Fruit fly (Drosophila melanogaster) whole organism, embryonic: ENCODE measurements around the gene CG17359.

Source experiments
- ATbp ChIP-seq: fragments of 200-800 bp; sonication (Bioruptor generic); optimal IDR thresholded peaks from 2 replicates; lab custom pipeline; 2017; ENCODE audit warnings: missing biosample characterization, mild to moderate bottlenecking, missing genetic modification characterization, missing genetic modification reagents
- CG10431 ChIP-seq: fragments of 200-800 bp; sonication (Bioruptor generic); optimal IDR thresholded peaks from 3 replicates; lab custom pipeline; 2018; ENCODE audit warnings: missing biosample characterization, mild to moderate bottlenecking, missing genetic modification characterization
- CG14441 ChIP-seq: fragments of 200-800 bp; sonication (Bioruptor generic); IDR thresholded peaks from 2 replicates; pipeline ENCODE4 v1.3.6; 2022; ENCODE audit warnings: missing biosample characterization, missing genetic modification characterization
- CG15011 ChIP-seq: fragments of 200-800 bp; sonication (Bioruptor generic); optimal IDR thresholded peaks from 3 replicates; lab custom pipeline; 2018; ENCODE audit warnings: missing biosample characterization, mild to moderate bottlenecking, missing genetic modification characterization
- CG1602 ChIP-seq: fragments of 200-800 bp; sonication (Bioruptor generic); optimal IDR thresholded peaks from 3 replicates; lab custom pipeline; 2016; ENCODE audit warnings: missing biosample characterization, missing genetic modification characterization
- CG17328 ChIP-seq: fragments of 200-800 bp; sonication (Bioruptor generic); IDR thresholded peaks from 2 replicates; pipeline ENCODE4 v1.3.6; 2022; ENCODE audit warnings: missing biosample characterization, missing genetic modification characterization
- CG17385 ChIP-seq: fragments of 200-800 bp; sonication (Bioruptor generic); optimal IDR thresholded peaks from 3 replicates; lab custom pipeline; 2018; ENCODE audit warnings: missing biosample characterization, mild to moderate bottlenecking, missing genetic modification characterization
- CG17568 ChIP-seq: fragments of 200-800 bp; sonication (Bioruptor generic); optimal IDR thresholded peaks from 2 replicates; lab custom pipeline; 2018; ENCODE audit warnings: missing biosample characterization, mild to moderate bottlenecking, missing genetic modification characterization, moderate library complexity
- CG17612 ChIP-seq: fragments of 200-800 bp; sonication (Bioruptor generic); IDR thresholded peaks from 2 replicates; pipeline ENCODE4 v1.3.6; 2022; ENCODE audit warnings: missing biosample characterization, missing genetic modification characterization
- CG2129 ChIP-seq: fragments of 200-800 bp; sonication (Bioruptor generic); IDR thresholded peaks from 2 replicates; pipeline ENCODE4 v1.3.6; 2022; ENCODE audit warnings: missing biosample characterization, missing genetic modification characterization; ENCODE audit not compliant: partially characterized antibody
- CG2875 ChIP-seq: fragments of 200-800 bp; sonication (Bioruptor generic); optimal IDR thresholded peaks from 2 replicates; lab custom pipeline; 2017; ENCODE audit warnings: missing biosample characterization, mild to moderate bottlenecking, missing genetic modification characterization, missing genetic modification reagents
- CG30431 ChIP-seq: fragments of 200-800 bp; sonication (Bioruptor generic); optimal IDR thresholded peaks from 2 replicates; lab custom pipeline; 2017; ENCODE audit warnings: missing biosample characterization, missing genetic modification characterization
- CG3281 ChIP-seq: fragments of 200-800 bp; sonication (Bioruptor generic); optimal IDR thresholded peaks from 3 replicates; lab custom pipeline; 2017; ENCODE audit warnings: missing biosample characterization, mild to moderate bottlenecking, missing genetic modification characterization
- CG3726 ChIP-seq: fragments of 200-800 bp; sonication (Bioruptor generic); IDR thresholded peaks from 3 replicates; pipeline ENCODE4, ENCODE4 v1.3.6; 2022; ENCODE audit warnings: missing biosample characterization, missing genetic modification characterization
- CG6813 ChIP-seq: fragments of 200-800 bp; sonication (Bioruptor generic); optimal IDR thresholded peaks from 2 replicates; lab custom pipeline; 2017; ENCODE audit warnings: missing biosample characterization, missing genetic modification characterization, mild to moderate bottlenecking, moderate library complexity, missing genetic modification reagents
- CG8290 ChIP-seq, 3 experiments: fragments of 200-800 bp; sonication (Bioruptor generic); optimal IDR thresholded peaks; 2 replicates each; lab custom pipeline; 2016 to 2019; ENCODE audit warnings: missing biosample characterization in 3 of 3, missing genetic modification characterization in 3 of 3, mild to moderate bottlenecking in 2 of 3, moderate library complexity in 1 of 3
- CG8359 ChIP-seq: fragments of 200-800 bp; sonication (Bioruptor generic); optimal IDR thresholded peaks from 2 replicates; lab custom pipeline; 2017; ENCODE audit warnings: missing biosample characterization, mild to moderate bottlenecking, missing genetic modification characterization, borderline replicate concordance
- CG8388 ChIP-seq: fragments of 200-800 bp; sonication (Bioruptor generic); optimal IDR thresholded peaks from 2 replicates; lab custom pipeline; 2019; ENCODE audit warnings: missing biosample characterization, mild to moderate bottlenecking, missing genetic modification characterization, moderate library complexity
- CG8478 ChIP-seq: fragments of >200 bp; optimal IDR thresholded peaks from 2 replicates; lab custom pipeline; 2018
- CG8765 ChIP-seq: fragments of 200-800 bp; sonication (Bioruptor generic); IDR thresholded peaks from 2 replicates; pipeline ENCODE4 v1.3.6; 2022; ENCODE audit warnings: missing biosample characterization, missing genetic modification characterization
- D19A ChIP-seq: fragments of 200-800 bp; optimal IDR thresholded peaks from 3 replicates; lab custom pipeline; 2019; ENCODE audit warnings: missing biosample characterization, mild to moderate bottlenecking, missing genetic modification characterization, moderate library complexity
- D19B ChIP-seq: fragments of 200-800 bp; sonication (Bioruptor generic); optimal IDR thresholded peaks from 2 replicates; lab custom pipeline; 2017; ENCODE audit warnings: missing biosample characterization, mild to moderate bottlenecking, missing genetic modification characterization
- Gug ChIP-seq: fragments of 200-800 bp; sonication (Bioruptor generic); IDR thresholded peaks from 4 replicates; pipeline ENCODE4 v1.3.6; 2022; ENCODE audit warnings: missing biosample characterization, missing genetic modification characterization
- HHEX ChIP-seq: fragments of 200-800 bp; sonication (Bioruptor generic); optimal IDR thresholded peaks from 3 replicates; lab custom pipeline; 2017; ENCODE audit warnings: missing biosample characterization, mild to moderate bottlenecking, missing genetic modification characterization, missing genetic modification reagents
- Hmr ChIP-seq: fragments of 200-800 bp; sonication (Bioruptor generic); optimal IDR thresholded peaks from 3 replicates; lab custom pipeline; 2017; ENCODE audit warnings: mild to moderate bottlenecking, missing biosample characterization, missing genetic modification reagents, missing genetic modification characterization
- Nf-YA ChIP-seq: fragments of 200-800 bp; sonication (Bioruptor generic); IDR thresholded peaks from 2 replicates; pipeline ENCODE4 v1.3.6; 2022; ENCODE audit warnings: missing biosample characterization, missing genetic modification characterization
- Oli ChIP-seq: fragments of 200-800 bp; sonication (Bioruptor generic); optimal IDR thresholded peaks from 2 replicates; lab custom pipeline; 2018; ENCODE audit warnings: missing biosample characterization, mild to moderate bottlenecking, missing genetic modification characterization, moderate library complexity
- Poxn ChIP-seq: fragments of 200-800 bp; sonication (Bioruptor generic); IDR thresholded peaks from 2 replicates; pipeline ENCODE4 v1.3.6; 2022; ENCODE audit warnings: missing biosample characterization, missing genetic modification characterization
- Taf1 ChIP-seq: fragments of 200-800 bp; sonication (Bioruptor generic); IDR thresholded peaks from 2 replicates; pipeline ENCODE4 v1.3.6; 2022; ENCODE audit warnings: missing biosample characterization, missing genetic modification characterization
- aop ChIP-seq: fragments of 200-800 bp; sonication (Bioruptor generic); IDR thresholded peaks from 2 replicates; pipeline ENCODE4 v1.3.6; 2022; ENCODE audit warnings: missing biosample characterization, missing genetic modification characterization
- bbx ChIP-seq: fragments of 200-800 bp; sonication (Bioruptor generic); IDR thresholded peaks from 2 replicates; pipeline ENCODE4 v1.3.6; 2022; ENCODE audit warnings: missing biosample characterization, missing genetic modification characterization; ENCODE audit not compliant: partially characterized antibody
- cad ChIP-seq: fragments of >200 bp; optimal IDR thresholded peaks from 2 replicates; lab custom pipeline; 2017; ENCODE audit warnings: missing biosample characterization, missing genetic modification characterization
- dmrt99B ChIP-seq: fragments of 200-800 bp; sonication (Bioruptor generic); optimal IDR thresholded peaks from 2 replicates; lab custom pipeline; 2018; ENCODE audit warnings: missing biosample characterization, mild to moderate bottlenecking, missing genetic modification characterization, moderate library complexity
- dysf ChIP-seq: fragments of 200-800 bp; sonication (Bioruptor generic); IDR thresholded peaks from 3 replicates; pipeline ENCODE4 v1.3.6; 2022; ENCODE audit warnings: missing biosample characterization, missing genetic modification characterization
- fd3F ChIP-seq: fragments of 200-800 bp; sonication (Bioruptor generic); optimal IDR thresholded peaks from 2 replicates; lab custom pipeline; 2018; ENCODE audit warnings: missing biosample characterization, mild to moderate bottlenecking, missing genetic modification characterization, moderate library complexity
- fd64A ChIP-seq: fragments of 200-800 bp; sonication (Bioruptor generic); optimal IDR thresholded peaks from 3 replicates; lab custom pipeline; 2018; ENCODE audit warnings: missing biosample characterization, mild to moderate bottlenecking, missing genetic modification characterization
- fru ChIP-seq: fragments of >200 bp; optimal IDR thresholded peaks from 2 replicates; lab custom pipeline; 2017
- ftz-f1 ChIP-seq: fragments of 200-800 bp; sonication (Bioruptor generic); optimal IDR thresholded peaks from 2 replicates; lab custom pipeline; 2016; ENCODE audit warnings: missing biosample characterization, missing genetic modification characterization
- gce ChIP-seq: fragments of 200-800 bp; sonication (Bioruptor generic); IDR thresholded peaks from 3 replicates; pipeline ENCODE4 v1.3.6; 2022; ENCODE audit warnings: missing biosample characterization, missing genetic modification characterization
- gem ChIP-seq: fragments of 200-800 bp; sonication (Bioruptor generic); optimal IDR thresholded peaks from 2 replicates; lab custom pipeline; 2019; ENCODE audit warnings: missing biosample characterization, mild to moderate bottlenecking, missing genetic modification characterization, moderate library complexity
- hbn ChIP-seq: fragments of 200-800 bp; sonication (Bioruptor generic); IDR thresholded peaks from 2 replicates; pipeline ENCODE4 v1.3.6; 2022; ENCODE audit warnings: missing biosample characterization, missing genetic modification characterization; ENCODE audit not compliant: partially characterized antibody
- jigr1 ChIP-seq: fragments of 200-800 bp; sonication (Bioruptor generic); IDR thresholded peaks from 3 replicates; pipeline ENCODE4 v1.3.6; 2022; ENCODE audit warnings: missing biosample characterization, missing genetic modification characterization
- klu ChIP-seq: fragments of 200-800 bp; sonication (Bioruptor generic); IDR thresholded peaks from 2 replicates; pipeline ENCODE4 v1.3.6; 2022; ENCODE audit warnings: missing biosample characterization, missing genetic modification characterization
- pnt ChIP-seq: fragments of 200-800 bp; sonication (Bioruptor generic); optimal IDR thresholded peaks from 3 replicates; lab custom pipeline; 2016; ENCODE audit warnings: missing biosample characterization, missing genetic modification characterization
- pzg ChIP-seq: fragments of 200-800 bp; sonication (Bioruptor generic); optimal IDR thresholded peaks from 3 replicates; lab custom pipeline; 2018; ENCODE audit warnings: missing biosample characterization, mild to moderate bottlenecking, missing genetic modification characterization, moderate library complexity
- run ChIP-seq: fragments of 200-800 bp; sonication (Bioruptor generic); optimal IDR thresholded peaks from 3 replicates; lab custom pipeline; 2018; ENCODE audit warnings: missing biosample characterization, mild to moderate bottlenecking, missing genetic modification characterization
- slp2 ChIP-seq: fragments of 200-800 bp; sonication (Bioruptor generic); optimal IDR thresholded peaks from 2 replicates; lab custom pipeline; 2016; ENCODE audit warnings: missing biosample characterization, missing genetic modification characterization
- sob ChIP-seq: fragments of 200-800 bp; sonication (Bioruptor generic); IDR thresholded peaks from 2 replicates; pipeline ENCODE4 v1.3.6; 2022; ENCODE audit warnings: missing biosample characterization, missing genetic modification characterization
- ssp ChIP-seq: fragments of 200-800 bp; sonication (Bioruptor generic); IDR thresholded peaks from 2 replicates; pipeline ENCODE4 v1.3.6; 2022; ENCODE audit warnings: missing biosample characterization, missing genetic modification characterization
- usp ChIP-seq: fragments of >200 bp; optimal IDR thresholded peaks from 2 replicates; lab custom pipeline; 2017; ENCODE audit warnings: missing biosample characterization, missing genetic modification characterization

CG17359 gene

DNA sequence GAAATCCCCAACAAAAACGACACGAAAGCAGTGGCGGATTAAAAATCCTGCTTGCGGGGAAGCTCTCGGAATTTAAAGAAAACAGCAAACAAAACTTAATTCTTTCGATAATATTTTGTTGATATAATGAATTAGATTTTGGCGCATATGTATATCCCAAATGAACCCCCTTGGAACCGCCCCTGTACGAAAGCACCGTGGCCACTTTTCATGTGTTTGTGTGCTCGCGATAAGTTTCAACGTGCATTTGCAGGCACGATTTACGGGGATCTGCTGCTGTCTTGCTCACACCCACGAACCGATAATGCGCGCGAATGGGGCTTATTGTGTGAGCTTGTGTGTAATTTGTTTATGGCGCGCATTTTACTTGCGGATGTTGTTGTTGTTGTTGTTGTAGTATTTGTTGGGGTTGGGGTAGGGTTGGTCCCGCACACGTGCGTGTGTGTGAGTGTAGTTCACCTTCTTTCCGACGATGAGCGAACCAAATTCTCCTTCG lies 6.0 kb upstream of the CG17359 start (continued):
- TF ChIP-seq gce = peak; percentile 93
- TF ChIP-seq cad (GFP tag; lab: Kevin White, UChicago) = no peak
- TF ChIP-seq CG2875 = peak; percentile 93
- peak; percentile 97 for TF ChIP-seq CG17328 (GFP tag; lab: Robert Waterston, UW)
- TF ChIP-seq usp = no peak
- peak; percentile 95 for TF ChIP-seq dysf (GFP tag; lab: Robert Waterston, UW)
- peak; percentile 82 for TF ChIP-seq CG10431 (GFP tag; lab: Kevin White, UChicago)
- TF ChIP-seq HHEX (GFP tag; lab: Kevin White, UChicago) = peak; percentile 93
- TF ChIP-seq Gug (GFP tag; lab: Robert Waterston, UW) = peak; percentile 79
- peak; percentile 90 for TF ChIP-seq D19A (tag; lab: Kevin White, UChicago)
- peak; percentile 95 for TF ChIP-seq ATbp (GFP tag; lab: Kevin White, UChicago)
- TF ChIP-seq ftz-f1 = peak; percentile 91
- peak; percentile 86 for TF ChIP-seq run
- peak; percentile 95 for TF ChIP-seq Nf-YA
- TF ChIP-seq pnt (GFP tag; lab: Kevin White, UChicago) = peak; percentile 95
- peak; percentile 46; the same call in 1 of the 2 replicates for TF ChIP-seq klu
- no peak for TF ChIP-seq hbn (GFP tag; lab: Robert Waterston, UW)
- peak; percentile 80 for TF ChIP-seq ssp (GFP tag; lab: Robert Waterston, UW)
- TF ChIP-seq Hmr (GFP tag; lab: Kevin White, UChicago) = peak; percentile 95
- peak; percentile 97 for TF ChIP-seq sob (GFP tag; lab: Robert Waterston, UW)
- TF ChIP-seq CG1602 (GFP tag; lab: Kevin White, UChicago) = peak; percentile 93
- peak; percentile 98 for TF ChIP-seq dmrt99B (tag; lab: Kevin White, UChicago)
- TF ChIP-seq CG3281 (GFP tag; lab: Kevin White, UChicago) = peak; percentile 93
- peak; percentile 82 for TF ChIP-seq CG8359 (GFP tag; lab: Kevin White, UChicago)
- TF ChIP-seq CG2129 = no peak
- TF ChIP-seq fd3F (GFP tag; lab: Kevin White, UChicago) = peak; percentile 96
- peak; percentile 80 for TF ChIP-seq CG8765 (GFP tag; lab: Robert Waterston, UW)
- peak; percentile 64; the same call in 1 of the 2 replicates for TF ChIP-seq Poxn
- TF ChIP-seq Taf1 (GFP tag; lab: Robert Waterston, UW) = peak; percentile 76
- TF ChIP-seq CG8478 (lab: Kevin White, UChicago) = no peak
- peak; percentile 90 for TF ChIP-seq CG8388 (GFP tag; lab: Kevin White, UChicago)
- TF ChIP-seq CG6813 = peak; percentile 93
- TF ChIP-seq CG17385 (GFP tag; lab: Kevin White, UChicago) = peak; percentile 91
- TF ChIP-seq bbx (GFP tag; lab: Robert Waterston, UW) = peak; percentile 35; the same call in 1 of the 2 replicates
- no peak for TF ChIP-seq D19B (GFP tag; lab: Kevin White, UChicago)
- TF ChIP-seq Oli (tag; lab: Kevin White, UChicago) = peak; percentile 96
- TF ChIP-seq CG8290 (GFP tag; optimal IDR thresholded peaks at IDR 0.05; lab: Kevin White, UChicago) = peak; percentile 78
- TF ChIP-seq CG8290 (tag; optimal IDR thresholded peaks at IDR 0.05; lab: Kevin White, UChicago) = peak; percentile 39 to 98
- TF ChIP-seq CG17612 = peak; percentile 85
- TF ChIP-seq slp2 (GFP tag; lab: Kevin White, UChicago) = peak; percentile 96
- no peak for TF ChIP-seq CG17568 (GFP tag; lab: Kevin White, UChicago)
- peak; percentile 93 for TF ChIP-seq CG30431
- peak; percentile 88 for TF ChIP-seq CG15011
- TF ChIP-seq CG3726 = peak; percentile 82; the same call in 2 of the 3 replicates
- TF ChIP-seq aop (GFP tag; lab: Robert Waterston, UW) = peak; percentile 94
- TF ChIP-seq fru = no peak
- TF ChIP-seq fd64A (GFP tag; lab: Kevin White, UChicago) = peak; percentile 91
- TF ChIP-seq CG14441 = peak; percentile 98
- TF ChIP-seq pzg (GFP tag; lab: Kevin White, UChicago) = peak; percentile 7
- peak; percentile 97 for TF ChIP-seq gem
- TF ChIP-seq jigr1 = peak; percentile 77; the same call in 2 of the 3 replicates
